Worm (Caenorhabditis elegans): Measurements from ENCODE around the gene C10A4.1.

Gene C10A4.1

ce11 chrX:7447340-7447739 lies 31.2 kb downstream of the C10A4.1 start:
- TF ChIP-seq lsy-2 (tag; optimal IDR thresholded peaks at IDR 0.05) (no peak), fos-1 (tag; optimal IDR thresholded peaks at IDR 0.05) (no peak), spr-3 (GFP tag; optimal IDR thresholded peaks at IDR 0.05) (no peak), nhr-111 (GFP tag; optimal IDR thresholded peaks at IDR 0.05) (no peak), tra-1 (GFP tag; IDR thresholded peaks at IDR 0.05) (no peak), unc-39 (tag; optimal IDR thresholded peaks at IDR 0.05) (no peak), ZK546.5 (tag; optimal IDR thresholded peaks at IDR 0.05) (no peak), mdl-1 (tag; optimal IDR thresholded peaks at IDR 0.05) (no peak), nhr-6 (tag; optimal IDR thresholded peaks at IDR 0.05) (no peak), daf-19 (GFP tag; conservative IDR thresholded peaks at IDR 0.05) (no peak), lin-29 (GFP tag; IDR thresholded peaks at IDR 0.05) (no peak), hlh-30 (tag; optimal IDR thresholded peaks at IDR 0.05; ENCODE audit: insufficient read depth) (no peak), hif-1 (tag; optimal IDR thresholded peaks at IDR 0.05) (no peak), F26F4.8 (GFP tag; conservative IDR thresholded peaks at IDR 0.05) (no peak), jun-1 (tag; optimal IDR thresholded peaks at IDR 0.05) (no peak), lin-15B (tag; optimal IDR thresholded peaks at IDR 0.05) (no peak), ztf-7 (tag; optimal IDR thresholded peaks at IDR 0.05) (no peak), ztf-11 (tag; optimal IDR thresholded peaks at IDR 0.05) (no peak), lin-13 (GFP tag; optimal IDR thresholded peaks at IDR 0.05) (no peak), T20F7.1 (GFP tag; optimal IDR thresholded peaks at IDR 0.05) (no peak)

- no peak for TF ChIP-seq nhr-76 (tag; optimal IDR thresholded peaks at IDR 0.05)
- TF ChIP-seq F10B5.3 (tag; optimal IDR thresholded peaks at IDR 0.05), result no peak
- TF ChIP-seq hmg-1.1 (GFP tag; IDR thresholded peaks at IDR 0.05), result no peak
- TF ChIP-seq ama-1 (optimal IDR thresholded peaks at IDR 0.05), result no peak
- no peak for TF ChIP-seq aly-2 (tag; optimal IDR thresholded peaks at IDR 0.05)
- TF ChIP-seq zfp-2 (tag; optimal IDR thresholded peaks at IDR 0.05), result no peak
- no peak for TF ChIP-seq pqm-1 (tag; optimal IDR thresholded peaks at IDR 0.05)
- no peak for TF ChIP-seq lin-13 (GFP tag; optimal IDR thresholded peaks at IDR 0.05)
- TF ChIP-seq spr-1 (tag; optimal IDR thresholded peaks at IDR 0.05), result no peak
- no peak for TF ChIP-seq daf-16 (GFP tag; optimal IDR thresholded peaks at IDR 0.05)
- TF ChIP-seq daf-16 (tag; optimal IDR thresholded peaks at IDR 0.05), result no peak
- TF ChIP-seq ZK546.5 (tag; optimal IDR thresholded peaks at IDR 0.05), result no peak
- TF ChIP-seq nhr-41 (GFP tag; IDR thresholded peaks at IDR 0.05), result no peak
- TF ChIP-seq ceh-28 (tag; optimal IDR thresholded peaks at IDR 0.05), result no peak
- TF ChIP-seq ceh-44 (GFP tag; IDR thresholded peaks at IDR 0.05), result no peak
- TF ChIP-seq dmd-6 (GFP tag; IDR thresholded peaks at IDR 0.05), result no peak
- TF ChIP-seq nhr-48 (tag; optimal IDR thresholded peaks at IDR 0.05), result no peak
- TF ChIP-seq attf-4 (tag; optimal IDR thresholded peaks at IDR 0.05), result no peak
- no peak for TF ChIP-seq sdz-12 (GFP tag; optimal IDR thresholded peaks at IDR 0.05)
- TF ChIP-seq Y5F2A.4 (GFP tag; optimal IDR thresholded peaks at IDR 0.05), result no peak
Observed at ce11 chrX:7452606-7453005, 36.4 kb downstream of the C10A4.1 start.

- TF ChIP-seq Y105C5A.15 (GFP tag; IDR thresholded peaks at IDR 0.05), result no peak
- no peak for TF ChIP-seq vab-7 (GFP tag; IDR thresholded peaks at IDR 0.05)
- no peak for TF ChIP-seq sdz-12 (GFP tag; optimal IDR thresholded peaks at IDR 0.05)
- TF ChIP-seq ceh-20 (GFP tag; IDR thresholded peaks at IDR 0.05), result no peak
- no peak for TF ChIP-seq dmd-6 (GFP tag; IDR thresholded peaks at IDR 0.05)
- TF ChIP-seq Y5F2A.4 (GFP tag; optimal IDR thresholded peaks at IDR 0.05), result no peak
- no peak for TF ChIP-seq daf-12 (tag; optimal IDR thresholded peaks at IDR 0.05)
- no peak for TF ChIP-seq aha-1 (tag)
- no peak for TF ChIP-seq ceh-32 (tag; optimal IDR thresholded peaks at IDR 0.05; ENCODE audit: poor library complexity)
- no peak for TF ChIP-seq nhr-11 (tag; optimal IDR thresholded peaks at IDR 0.05)
- no peak for TF ChIP-seq madf-5 (GFP tag; IDR thresholded peaks at IDR 0.05)
- TF ChIP-seq T20F7.1 (GFP tag; optimal IDR thresholded peaks at IDR 0.05), result no peak
- no peak for TF ChIP-seq daf-19 (GFP tag; conservative IDR thresholded peaks at IDR 0.05)
- no peak for TF ChIP-seq ceh-44 (GFP tag; IDR thresholded peaks at IDR 0.05)
- TF ChIP-seq nhr-6 (tag; optimal IDR thresholded peaks at IDR 0.05), result no peak
- no peak for TF ChIP-seq pha-4 (GFP tag; IDR thresholded peaks at IDR 0.05)
- no peak for TF ChIP-seq pha-4 (tag; optimal IDR thresholded peaks at IDR 0.05)
- no peak for TF ChIP-seq spr-1 (tag; optimal IDR thresholded peaks at IDR 0.05)
- no peak for TF ChIP-seq tra-1 (GFP tag; IDR thresholded peaks at IDR 0.05)
- no peak for TF ChIP-seq mdt-29 (GFP tag; IDR thresholded peaks at IDR 0.05)
Observed at ce11 chrX:7455960-7456359, 39.8 kb downstream of the C10A4.1 start.
